Worm (Caenorhabditis elegans): ENCODE data around the gene T26A5.6.

- no peak for TF ChIP-seq fkh-2 (tag; optimal IDR thresholded peaks at IDR 0.05)
- no peak for TF ChIP-seq ztf-4 (tag; optimal IDR thresholded peaks at IDR 0.05)
- no peak for TF ChIP-seq lsy-12 (tag; optimal IDR thresholded peaks at IDR 0.05)
Measured at ce11 chrIII:6399424-6399823, 51.1 kb downstream of the T26A5.6 start.
